Worm (Caenorhabditis elegans): ENCODE measurements around the gene srh-283.

DNA sequence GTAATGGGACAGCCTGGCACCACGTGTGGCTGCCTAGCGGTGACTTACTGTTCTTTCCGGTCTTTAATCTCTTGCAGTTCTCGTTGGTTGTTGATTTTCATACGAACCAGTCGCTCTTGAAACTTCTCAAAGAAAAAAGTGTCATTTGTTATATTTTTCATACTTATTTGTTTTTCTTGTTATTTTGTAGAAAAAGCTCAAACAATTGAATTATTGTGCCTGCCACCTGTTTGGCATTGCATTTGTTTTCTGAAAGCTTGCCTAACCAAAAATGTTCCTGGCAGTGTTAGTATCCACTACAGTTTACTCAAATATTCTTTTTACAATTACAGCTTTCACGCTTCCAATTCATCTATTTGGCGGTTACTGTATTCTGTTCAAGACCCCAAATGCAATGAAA is at the start of gene srh-283, which contains the start of gene C47A10.16:
- TF ChIP-seq nhr-25 (tag; optimal IDR thresholded peaks at IDR 0.05; ENCODE audit: borderline replicate concordance, insufficient read depth): no peak
- TF ChIP-seq ZK546.5 (tag; optimal IDR thresholded peaks at IDR 0.05): no peak
- no peak for TF ChIP-seq snpc-4 (tag; optimal IDR thresholded peaks at IDR 0.05)
- no peak for TF ChIP-seq nhr-42 (GFP tag; IDR thresholded peaks at IDR 0.05)
- TF ChIP-seq nhr-48 (tag; optimal IDR thresholded peaks at IDR 0.05): no peak
- no peak for TF ChIP-seq ama-1 (optimal IDR thresholded peaks at IDR 0.05)
- TF ChIP-seq ctbp-1 (GFP tag; IDR thresholded peaks at IDR 0.05): no peak
- TF ChIP-seq pqm-1 (tag; optimal IDR thresholded peaks at IDR 0.05): no peak
- no peak for TF ChIP-seq pha-4 (GFP tag; IDR thresholded peaks at IDR 0.05)
- TF ChIP-seq pha-4 (tag; optimal IDR thresholded peaks at IDR 0.05): no peak
